Worm (Caenorhabditis elegans) whole organism, L4/young adult: ENCODE results near the gene srxa-12.

Source experiments
- dao-5 ChIP-seq: sonication (generic microtip); optimal IDR thresholded peaks from 2 replicates; lab custom pipeline; 2016; ENCODE audit warnings: missing genotype, missing genetic modification characterization, moderate library complexity, missing compliant biosample characterization
- him-1 ChIP-seq: sonication (generic microtip); optimal IDR thresholded peaks from 2 replicates; lab custom pipeline; 2016; ENCODE audit warnings: missing genotype, missing genetic modification reagents, missing genetic modification characterization, missing compliant biosample characterization

DNA sequence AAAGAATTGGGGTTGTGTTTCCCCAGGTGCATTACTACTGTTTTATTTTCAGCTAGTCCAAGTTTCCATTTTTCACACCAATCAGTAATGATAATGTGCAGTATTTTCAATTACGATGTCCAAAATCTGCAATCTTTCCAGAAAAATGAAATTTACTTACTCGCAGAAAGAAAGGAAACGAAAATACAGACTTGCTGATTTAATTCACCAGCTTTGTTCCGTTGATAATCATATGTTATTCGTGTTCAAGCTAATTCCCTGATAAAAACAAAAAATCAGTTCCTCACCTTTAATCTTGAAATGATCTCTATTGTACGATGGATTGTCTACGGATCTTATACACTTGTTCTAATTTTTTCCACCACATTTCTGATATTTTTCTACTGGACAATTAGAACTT, 2.6 kb upstream of the srxa-12 start, which contains the start of gene srxa-11:
- TF ChIP-seq him-1 (tag; lab: Kevin White, UChicago) (no peak), dao-5 (tag; lab: Kevin White, UChicago) (no peak)
